Fruit fly (Drosophila melanogaster): Measurements from ENCODE around the gene Edg84A.

Edg84A gene

dm6 chr3R:6723537-6724171 lies 39.4 kb downstream of the Edg84A start (continued):
- TF ChIP-seq Jarid2 (GFP tag; optimal IDR thresholded peaks at IDR 0.05) (no peak), Gsc (GFP tag; IDR thresholded peaks at IDR 0.05) (no peak), CG15269 (tag; optimal IDR thresholded peaks at IDR 0.05) (no peak), bigmax (GFP tag; optimal IDR thresholded peaks at IDR 0.05) (no peak), CG12744 (GFP tag; optimal IDR thresholded peaks at IDR 0.05) (no peak), CG6683 (GFP tag; optimal IDR thresholded peaks at IDR 0.05) (no peak), CG12769 (tag; optimal IDR thresholded peaks at IDR 0.05) (no peak), Lim3 (GFP tag; IDR thresholded peaks at IDR 0.05) (no peak), pros (GFP tag; optimal IDR thresholded peaks at IDR 0.05) (no peak), fd64A (GFP tag; optimal IDR thresholded peaks at IDR 0.05) (no peak), CG10979 (tag; optimal IDR thresholded peaks at IDR 0.05) (peak; percentile 72), CG31388 (GFP tag; optimal IDR thresholded peaks at IDR 0.05) (no peak), CG33557 (GFP tag; optimal IDR thresholded peaks at IDR 0.05) (peak; percentile 17), eve (GFP tag; optimal IDR thresholded peaks at IDR 0.05) (peak in 1 of 2 experiments; percentile 68), ham (GFP tag; IDR thresholded peaks at IDR 0.05) (no peak), br (optimal IDR thresholded peaks at IDR 0.05) (no peak), D (optimal IDR thresholded peaks at IDR 0.05) (peak; percentile 59), D (GFP tag; optimal IDR thresholded peaks at IDR 0.05) (peak; percentile 66), B-H2 (GFP tag; optimal IDR thresholded peaks at IDR 0.05) (no peak), cas (GFP tag; IDR thresholded peaks at IDR 0.05) (no peak), Rfx (GFP tag; IDR thresholded peaks at IDR 0.05) (no peak), Mes4 (GFP tag; optimal IDR thresholded peaks at IDR 0.05) (no peak), CoRest (tag; optimal IDR thresholded peaks at IDR 0.05) (no peak), CG17186 (GFP tag; optimal IDR thresholded peaks at IDR 0.05) (no peak), Side (GFP tag; optimal IDR thresholded peaks at IDR 0.05) (no peak), D19A (tag; optimal IDR thresholded peaks at IDR 0.05) (peak; percentile 44), chn (GFP tag; optimal IDR thresholded peaks at IDR 0.05) (no peak), danr (GFP tag; IDR thresholded peaks at IDR 0.05) (no peak), gt (GFP tag; IDR thresholded peaks at IDR 0.05) (no peak), CG9932 (GFP tag; IDR thresholded peaks at IDR 0.05) (no peak), ATbp (GFP tag; optimal IDR thresholded peaks at IDR 0.05) (peak; percentile 23), CG31441 (GFP tag; IDR thresholded peaks at IDR 0.05) (peak; percentile 57), nerfin-2 (GFP tag; IDR thresholded peaks at IDR 0.05; ENCODE audit: partially characterized antibody) (no peak), CG16815 (GFP tag; optimal IDR thresholded peaks at IDR 0.05) (peak; percentile 1), vfl (GFP tag; optimal IDR thresholded peaks at IDR 0.05) (no peak), CG32772 (GFP tag; IDR thresholded peaks at IDR 0.05) (no peak), Sox102F (GFP tag; optimal IDR thresholded peaks at IDR 0.05) (peak; percentile 27), Sox100B (GFP tag; optimal IDR thresholded peaks at IDR 0.05) (peak; percentile 56), hbn (GFP tag; IDR thresholded peaks at IDR 0.05; ENCODE audit: partially characterized antibody) (no peak), nerfin-1 (tag; optimal IDR thresholded peaks at IDR 0.05) (peak; percentile 42), CG10431 (GFP tag; optimal IDR thresholded peaks at IDR 0.05) (no peak), sima (GFP tag; optimal IDR thresholded peaks at IDR 0.05) (no peak), ab (GFP tag; optimal IDR thresholded peaks at IDR 0.05) (no peak), gcm (GFP tag; optimal IDR thresholded peaks at IDR 0.05) (no peak), CG11085 (GFP tag; IDR thresholded peaks at IDR 0.05) (no peak), Hmr (GFP tag; optimal IDR thresholded peaks at IDR 0.05) (no peak), CG10147 (GFP tag; optimal IDR thresholded peaks at IDR 0.05) (no peak), Atf6 (GFP tag; IDR thresholded peaks at IDR 0.05) (no peak), CG14441 (GFP tag; IDR thresholded peaks at IDR 0.05) (0 out of 2 replicates have a peak, but pooled peaks have one; percentile 34), en (GFP tag; optimal IDR thresholded peaks at IDR 0.05) (no peak), dmrt11E (tag; optimal IDR thresholded peaks at IDR 0.05) (peak; percentile 66)

Measured in whole organism, embryonic.